Worm (Caenorhabditis elegans) whole organism, L4/young adult: Measurements from ENCODE around the gene nog-1.

ENCODE experiments used
- W03F9.2 ChIP-seq: fragments of 150-350 bp; optimal IDR thresholded peaks from 2 replicates; lab custom pipeline; 2014; ENCODE audit warnings: missing biosample characterization, missing genetic modification characterization
- dao-5 ChIP-seq: sonication (generic microtip); optimal IDR thresholded peaks from 2 replicates; lab custom pipeline; 2016; ENCODE audit warnings: missing genotype, missing genetic modification characterization, moderate library complexity, missing compliant biosample characterization
- him-1 ChIP-seq: sonication (generic microtip); optimal IDR thresholded peaks from 2 replicates; lab custom pipeline; 2016; ENCODE audit warnings: missing genotype, missing genetic modification reagents, missing genetic modification characterization, missing compliant biosample characterization

DNA sequence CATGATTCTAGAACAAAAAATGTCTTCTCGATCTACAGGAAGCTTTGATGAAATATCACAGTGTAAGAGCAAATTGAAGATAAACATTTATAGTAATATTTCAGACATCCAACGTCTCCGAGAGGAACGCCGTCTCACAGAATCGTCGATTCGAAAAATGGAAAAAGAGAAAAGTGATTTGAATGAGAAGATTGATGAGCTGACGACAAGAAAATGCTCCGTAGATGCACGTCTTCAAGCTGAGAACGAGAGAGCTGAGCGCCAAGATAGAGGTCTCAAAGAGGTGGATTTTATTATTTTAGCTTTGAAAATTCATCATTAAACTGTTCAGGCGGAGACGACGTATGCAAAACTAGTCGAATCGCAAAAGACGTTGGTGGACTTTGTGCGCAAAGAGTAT lies 5.6 kb upstream of the nog-1 start, which contains the start of gene ssna-1:
- TF ChIP-seq W03F9.2 (no peak), him-1 (tag; lab: Kevin White, UChicago) (no peak), dao-5 (tag; lab: Kevin White, UChicago) (no peak)
